Worm (Caenorhabditis elegans): ENCODE measurements around the gene R13D11.3.

R13D11.3 gene

DNA sequence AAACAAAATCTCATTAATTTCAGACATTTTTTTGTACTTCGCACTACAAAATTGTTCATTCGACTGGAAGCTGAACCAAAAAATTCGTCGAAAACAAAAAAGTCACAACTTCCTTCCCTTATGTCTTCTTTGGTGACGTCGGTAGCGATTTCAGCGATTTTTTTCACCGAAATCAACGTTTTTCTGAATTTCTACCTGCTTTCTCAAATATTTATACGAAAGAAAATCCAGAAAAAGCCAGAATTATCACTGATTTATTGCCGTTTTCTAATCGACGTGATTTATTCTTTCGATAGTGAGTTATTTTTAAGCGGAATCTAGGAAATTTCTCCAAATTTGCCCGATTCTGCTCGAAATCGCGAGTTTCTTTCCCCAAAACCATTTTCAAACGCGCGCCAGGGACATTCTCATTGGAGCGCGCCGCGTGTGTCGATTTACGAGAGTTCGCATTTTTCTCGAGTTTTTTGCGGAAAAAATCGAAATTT is 39.9 kb upstream of the R13D11.3 start, which contains the start of gene srbc-58:
TSS of gene srbc-58 (plus strand) at position 121 of the 485 bp plus-strand sequence.
- no peak for TF ChIP-seq snpc-4 (GFP tag; optimal IDR thresholded peaks at IDR 0.05)
- peak in 2 of 4 experiments; percentile 10 to 39 for TF ChIP-seq snpc-4 (tag; optimal IDR thresholded peaks at IDR 0.05)
- no peak for TF ChIP-seq Y67H2A.10 (GFP tag; conservative IDR thresholded peaks at IDR 0.05)
- no peak for TF ChIP-seq cebp-1 (GFP tag; IDR thresholded peaks at IDR 0.05)
- TF ChIP-seq cebp-1 (tag; optimal IDR thresholded peaks at IDR 0.05): peak; percentile 30
- peak; percentile 8 for TF ChIP-seq ceh-79 (tag; optimal IDR thresholded peaks at IDR 0.05)
- no peak for TF ChIP-seq unc-62 (GFP tag; optimal IDR thresholded peaks at IDR 0.05)
- peak in 2 of 3 experiments; percentile 8 to 35 for TF ChIP-seq lin-35 (GFP tag; optimal IDR thresholded peaks at IDR 0.05)
- TF ChIP-seq aptf-3 (GFP tag; IDR thresholded peaks at IDR 0.05): no peak
- TF ChIP-seq ekl-4 (GFP tag; IDR thresholded peaks at IDR 0.05): peak; percentile 78
- no peak for TF ChIP-seq ccch-3 (GFP tag; optimal IDR thresholded peaks at IDR 0.05)
- peak; percentile 39; the same call in 1 of the 2 replicates for TF ChIP-seq pbrm-1 (GFP tag; IDR thresholded peaks at IDR 0.05)
- peak; percentile 43 for TF ChIP-seq F49E8.2 (tag; optimal IDR thresholded peaks at IDR 0.05; ENCODE audit: insufficient read depth)
- no peak for TF ChIP-seq F22D6.2 (tag; optimal IDR thresholded peaks at IDR 0.05)
- TF ChIP-seq aptf-2 (GFP tag; conservative IDR thresholded peaks at IDR 0.05): no peak
- TF ChIP-seq dox-1 (GFP tag; IDR thresholded peaks at IDR 0.05): 0 out of 2 replicates have a peak, but pooled peaks have one; percentile 10
- no peak for TF ChIP-seq ztf-25 (GFP tag; IDR thresholded peaks at IDR 0.05)
- TF ChIP-seq hmg-1.2 (GFP tag; IDR thresholded peaks at IDR 0.05): no peak
- TF ChIP-seq B0035.1 (tag; optimal IDR thresholded peaks at IDR 0.05): no peak
- TF ChIP-seq lin-40 (tag; optimal IDR thresholded peaks at IDR 0.05): no peak
- TF ChIP-seq chd-7 (tag; optimal IDR thresholded peaks at IDR 0.05): no peak
- TF ChIP-seq sdz-38 (tag; optimal IDR thresholded peaks at IDR 0.05): no peak
- no peak for TF ChIP-seq ztf-22 (GFP tag; optimal IDR thresholded peaks at IDR 0.05)
- no peak for TF ChIP-seq egl-18 (GFP tag; IDR thresholded peaks at IDR 0.05)
- peak; percentile 72 for TF ChIP-seq tlf-1 (GFP tag; optimal IDR thresholded peaks at IDR 0.05)
- TF ChIP-seq lsy-27 (tag; optimal IDR thresholded peaks at IDR 0.05; ENCODE audit: borderline replicate concordance, insufficient read depth): no peak
- peak; percentile 83 for TF ChIP-seq mcd-1 (GFP tag; IDR thresholded peaks at IDR 0.05)
- TF ChIP-seq nhr-90 (tag; optimal IDR thresholded peaks at IDR 0.05): no peak
- TF ChIP-seq somi-1 (GFP tag; optimal IDR thresholded peaks at IDR 0.05): no peak
- TF ChIP-seq ceh-58 (GFP tag; IDR thresholded peaks at IDR 0.05): 0 out of 2 replicates have a peak, but pooled peaks have one; percentile 52
- TF ChIP-seq madf-6 (GFP tag; IDR thresholded peaks at IDR 0.05): peak; percentile 27
- peak; percentile 85 for TF ChIP-seq efl-1 (GFP tag; optimal IDR thresholded peaks at IDR 0.05)
- TF ChIP-seq snpc-3.4 (tag; optimal IDR thresholded peaks at IDR 0.05): peak; percentile 49
- peak; percentile 77 for TF ChIP-seq lin-54 (GFP tag; optimal IDR thresholded peaks at IDR 0.05)
- peak; percentile 49 for TF ChIP-seq him-1 (tag; optimal IDR thresholded peaks at IDR 0.05)
- TF ChIP-seq akir-1 (GFP tag; optimal IDR thresholded peaks at IDR 0.05): no peak
- TF ChIP-seq repo-1 (tag; optimal IDR thresholded peaks at IDR 0.05): peak; percentile 24
- TF ChIP-seq T26A5.8 (tag; optimal IDR thresholded peaks at IDR 0.05): peak; percentile 2
- no peak for TF ChIP-seq hmg-20 (GFP tag; IDR thresholded peaks at IDR 0.05)
- no peak for TF ChIP-seq egrh-3 (GFP tag; IDR thresholded peaks at IDR 0.05)
- peak; percentile 45; the same call in 1 of the 2 replicates for TF ChIP-seq D2030.7 (GFP tag; IDR thresholded peaks at IDR 0.05)
- no peak for TF ChIP-seq attf-3 (GFP tag; conservative IDR thresholded peaks at IDR 0.05)
- no peak for TF ChIP-seq tbx-9 (tag; optimal IDR thresholded peaks at IDR 0.05; ENCODE audit: borderline replicate concordance)
- no peak for TF ChIP-seq ztf-6 (GFP tag; IDR thresholded peaks at IDR 0.05)
- TF ChIP-seq lag-1 (GFP tag; IDR thresholded peaks at IDR 0.05): no peak
- no peak for TF ChIP-seq F39B2.1 (GFP tag; IDR thresholded peaks at IDR 0.05)
- TF ChIP-seq snpc-1.3 (tag; optimal IDR thresholded peaks at IDR 0.05; ENCODE audit: insufficient read depth): no peak
- TF ChIP-seq Y53G8AR.9 (GFP tag; conservative IDR thresholded peaks at IDR 0.05): peak; percentile 69; the same call in 1 of the 2 replicates
